Fruit fly (Drosophila melanogaster) whole organism, embryonic: Measurements from ENCODE around the gene CG13917.
A peak's percentile ranks its signal among the peaks of the same experiment; 100 is the strongest.

Source experiments
- Ada2b ChIP-seq: fragments of 200-800 bp; sonication (Bioruptor generic); IDR thresholded peaks from 2 replicates; pipeline ENCODE4 v1.3.6; 2022; ENCODE audit warnings: missing biosample characterization, missing genetic modification characterization
- Awh ChIP-seq: fragments of 200-800 bp; sonication (Bioruptor generic); IDR thresholded peaks from 2 replicates; pipeline ENCODE4, ENCODE4 v1.3.6; 2022; ENCODE audit warnings: missing biosample characterization, missing genetic modification characterization
- Blimp-1 ChIP-seq: fragments of 200-800 bp; sonication (Bioruptor generic); optimal IDR thresholded peaks from 3 replicates; lab custom pipeline; 2018; ENCODE audit warnings: missing biosample characterization, missing genetic modification characterization, mild to moderate bottlenecking, moderate library complexity, missing genetic modification reagents
- CG10147 ChIP-seq: fragments of 200-800 bp; sonication (Bioruptor generic); optimal IDR thresholded peaks from 2 replicates; lab custom pipeline; 2019; ENCODE audit warnings: missing biosample characterization, mild to moderate bottlenecking, missing genetic modification characterization, moderate library complexity
- CG10209 ChIP-seq: fragments of 200-800 bp; sonication (Bioruptor generic); optimal IDR thresholded peaks from 3 replicates; lab custom pipeline; 2017; ENCODE audit warnings: missing biosample characterization, mild to moderate bottlenecking, missing genetic modification characterization, missing genetic modification reagents
- CG10366 ChIP-seq: fragments of 200-800 bp; sonication (Bioruptor generic); IDR thresholded peaks from 2 replicates; pipeline ENCODE4 v1.3.6; 2022; ENCODE audit warnings: missing biosample characterization, missing genetic modification characterization
- CG10979 ChIP-seq: fragments of 200-800 bp; sonication (Bioruptor generic); optimal IDR thresholded peaks from 2 replicates; lab custom pipeline; 2018; ENCODE audit warnings: missing biosample characterization, mild to moderate bottlenecking, missing genetic modification characterization, moderate library complexity
- CG11247 ChIP-seq: fragments of 200-800 bp; sonication (Bioruptor generic); IDR thresholded peaks from 2 replicates; pipeline ENCODE4 v1.3.6; 2022; ENCODE audit warnings: missing biosample characterization, missing genetic modification characterization
- CG12071 ChIP-seq: fragments of 200-800 bp; sonication (Bioruptor generic); optimal IDR thresholded peaks from 3 replicates; lab custom pipeline; 2018; ENCODE audit warnings: missing biosample characterization, mild to moderate bottlenecking, missing genetic modification characterization
- CG12236 ChIP-seq: fragments of 200-800 bp; sonication (Bioruptor generic); optimal IDR thresholded peaks from 2 replicates; lab custom pipeline; 2016; ENCODE audit warnings: missing biosample characterization, missing genetic modification characterization
- CG1647 ChIP-seq: fragments of 200-800 bp; sonication (Bioruptor generic); optimal IDR thresholded peaks from 3 replicates; lab custom pipeline; 2016; ENCODE audit warnings: missing biosample characterization, missing genetic modification characterization
- CG16779 ChIP-seq: fragments of 200-800 bp; sonication (Bioruptor generic); IDR thresholded peaks from 2 replicates; pipeline ENCODE4 v1.3.6; 2022; ENCODE audit warnings: missing biosample characterization, missing genetic modification characterization
- CG18262 ChIP-seq: fragments of 200-800 bp; optimal IDR thresholded peaks from 3 replicates; lab custom pipeline; 2019; ENCODE audit warnings: missing biosample characterization, mild to moderate bottlenecking, missing genetic modification characterization, moderate library complexity
- CG2199 ChIP-seq: fragments of 200-800 bp; sonication (Bioruptor generic); IDR thresholded peaks from 3 replicates; pipeline ENCODE4 v1.3.6; 2022; ENCODE audit warnings: missing biosample characterization, missing genetic modification characterization
- CG30020 ChIP-seq: fragments of 200-800 bp; optimal IDR thresholded peaks from 2 replicates; lab custom pipeline; 2019; ENCODE audit warnings: missing biosample characterization, mild to moderate bottlenecking, missing genetic modification characterization, moderate library complexity
- CG33557 ChIP-seq: fragments of 200-800 bp; sonication (Bioruptor generic); optimal IDR thresholded peaks from 2 replicates; lab custom pipeline; 2019; ENCODE audit warnings: missing biosample characterization, mild to moderate bottlenecking, missing genetic modification characterization, moderate library complexity
- CG34224 ChIP-seq: fragments of 200-800 bp; sonication (Bioruptor generic); IDR thresholded peaks from 3 replicates; pipeline ENCODE4 v1.3.6; 2022; ENCODE audit warnings: missing biosample characterization, missing genetic modification characterization; ENCODE audit not compliant: partially characterized antibody
- CG5180 ChIP-seq: fragments of 200-800 bp; sonication (Bioruptor generic); optimal IDR thresholded peaks from 3 replicates; lab custom pipeline; 2017; ENCODE audit warnings: missing biosample characterization, missing genetic modification characterization, mild to moderate bottlenecking, moderate library complexity, missing genetic modification reagents
- CG5953 ChIP-seq: fragments of 200-800 bp; sonication (Bioruptor generic); IDR thresholded peaks from 2 replicates; pipeline ENCODE4 v1.3.6; 2022; ENCODE audit warnings: missing biosample characterization, missing genetic modification characterization
- CG8359 ChIP-seq: fragments of 200-800 bp; sonication (Bioruptor generic); optimal IDR thresholded peaks from 2 replicates; lab custom pipeline; 2017; ENCODE audit warnings: missing biosample characterization, mild to moderate bottlenecking, missing genetic modification characterization, borderline replicate concordance
- CG8388 ChIP-seq: fragments of 200-800 bp; sonication (Bioruptor generic); optimal IDR thresholded peaks from 2 replicates; lab custom pipeline; 2019; ENCODE audit warnings: missing biosample characterization, mild to moderate bottlenecking, missing genetic modification characterization, moderate library complexity
- CG8944 ChIP-seq: fragments of 200-800 bp; sonication (Bioruptor generic); optimal IDR thresholded peaks from 3 replicates; lab custom pipeline; 2016; ENCODE audit warnings: missing biosample characterization, missing genetic modification characterization
- CG9727 ChIP-seq: fragments of 200-800 bp; sonication (Bioruptor generic); optimal IDR thresholded peaks from 3 replicates; lab custom pipeline; 2017; ENCODE audit warnings: missing biosample characterization, mild to moderate bottlenecking, missing genetic modification characterization
- CrebB ChIP-seq: fragments of 200-800 bp; sonication (Bioruptor generic); optimal IDR thresholded peaks from 3 replicates; lab custom pipeline; 2018; ENCODE audit warnings: missing biosample characterization, mild to moderate bottlenecking, missing genetic modification characterization
- Dek ChIP-seq: fragments of 200-800 bp; sonication (Bioruptor generic); optimal IDR thresholded peaks from 3 replicates; lab custom pipeline; 2019; ENCODE audit warnings: missing biosample characterization, mild to moderate bottlenecking, missing genetic modification characterization, moderate library complexity
- Eip74EF ChIP-seq, 2 experiments: fragments of 200-800 bp in 1 of 2; fragments of >200 bp in 1 of 2; sonication (Bioruptor generic) in 1 of 2; optimal IDR thresholded peaks; 2 replicates each; lab custom pipeline; 2017 to 2019; ENCODE audit warnings: missing biosample characterization in 2 of 2, missing genetic modification characterization in 2 of 2, mild to moderate bottlenecking in 1 of 2, moderate library complexity in 1 of 2
- GATAe ChIP-seq: fragments of 200-800 bp; sonication (Bioruptor generic); conservative IDR thresholded peaks from 2 replicates; pipeline ENCODE4 v1.3.6; 2022; ENCODE audit warnings: missing biosample characterization, missing genetic modification characterization
- H15 ChIP-seq: fragments of 200-800 bp; sonication (Bioruptor generic); IDR thresholded peaks from 3 replicates; pipeline ENCODE4 v1.3.6; 2022; ENCODE audit warnings: missing biosample characterization, missing genetic modification characterization
- Hand ChIP-seq: fragments of 200-800 bp; sonication (Bioruptor generic); optimal IDR thresholded peaks from 2 replicates; lab custom pipeline; 2017; ENCODE audit warnings: mild to moderate bottlenecking, missing biosample characterization, missing genetic modification reagents, missing genetic modification characterization
- Jarid2 ChIP-seq: fragments of 200-800 bp; sonication (Bioruptor generic); optimal IDR thresholded peaks from 3 replicates; lab custom pipeline; 2017; ENCODE audit warnings: mild to moderate bottlenecking, missing biosample characterization, missing genetic modification reagents, missing genetic modification characterization
- Mad ChIP-seq: fragments of 200-800 bp; sonication (Bioruptor generic); optimal IDR thresholded peaks from 2 replicates; lab custom pipeline; 2016; ENCODE audit warnings: missing biosample characterization, missing genetic modification characterization
- NK7.1 ChIP-seq: fragments of 200-800 bp; sonication (Bioruptor generic); optimal IDR thresholded peaks from 3 replicates; lab custom pipeline; 2016; ENCODE audit warnings: missing biosample characterization, missing genetic modification characterization
- Nf-YB ChIP-seq: fragments of 200-800 bp; sonication (Bioruptor generic); optimal IDR thresholded peaks from 3 replicates; lab custom pipeline; 2019; ENCODE audit warnings: missing biosample characterization, mild to moderate bottlenecking, missing genetic modification characterization, moderate library complexity
- Sin3A ChIP-seq: fragments of >200 bp; optimal IDR thresholded peaks from 2 replicates; lab custom pipeline; 2018
- az2 ChIP-seq: fragments of 200-800 bp; sonication (Bioruptor generic); optimal IDR thresholded peaks from 3 replicates; lab custom pipeline; 2016; ENCODE audit warnings: missing biosample characterization, missing genetic modification characterization
- bbx ChIP-seq: fragments of 200-800 bp; sonication (Bioruptor generic); IDR thresholded peaks from 2 replicates; pipeline ENCODE4 v1.3.6; 2022; ENCODE audit warnings: missing biosample characterization, missing genetic modification characterization; ENCODE audit not compliant: partially characterized antibody
- ci ChIP-seq: fragments of 200-800 bp; sonication (Bioruptor generic); IDR thresholded peaks from 3 replicates; pipeline ENCODE4 v1.3.6; 2022; ENCODE audit warnings: missing biosample characterization, missing genetic modification characterization
- crc ChIP-seq: fragments of 200-800 bp; sonication (Bioruptor generic); optimal IDR thresholded peaks from 2 replicates; lab custom pipeline; 2016; ENCODE audit warnings: missing biosample characterization, missing genetic modification characterization
- fd64A ChIP-seq: fragments of 200-800 bp; sonication (Bioruptor generic); optimal IDR thresholded peaks from 3 replicates; lab custom pipeline; 2018; ENCODE audit warnings: missing biosample characterization, mild to moderate bottlenecking, missing genetic modification characterization
- gfzf ChIP-seq: fragments of 200-800 bp; sonication (Bioruptor generic); optimal IDR thresholded peaks from 2 replicates; lab custom pipeline; 2016; ENCODE audit warnings: missing biosample characterization, mild to moderate bottlenecking, missing genetic modification characterization, moderate library complexity
- grau ChIP-seq: fragments of 200-800 bp; optimal IDR thresholded peaks from 3 replicates; lab custom pipeline; 2019; ENCODE audit warnings: missing biosample characterization, mild to moderate bottlenecking, missing genetic modification characterization, moderate library complexity
- ham ChIP-seq: fragments of 200-800 bp; sonication (Bioruptor generic); IDR thresholded peaks from 2 replicates; pipeline ENCODE4 v1.3.6; 2022; ENCODE audit warnings: missing biosample characterization, missing genetic modification characterization
- ind ChIP-seq: fragments of 200-800 bp; sonication (Bioruptor generic); optimal IDR thresholded peaks from 3 replicates; lab custom pipeline; 2016; ENCODE audit warnings: missing biosample characterization, missing genetic modification characterization
- jigr1 ChIP-seq: fragments of 200-800 bp; sonication (Bioruptor generic); IDR thresholded peaks from 3 replicates; pipeline ENCODE4 v1.3.6; 2022; ENCODE audit warnings: missing biosample characterization, missing genetic modification characterization
- mld ChIP-seq: fragments of 200-800 bp; sonication (Bioruptor generic); IDR thresholded peaks from 3 replicates; pipeline ENCODE4 v1.3.6; 2022; ENCODE audit warnings: missing biosample characterization, missing genetic modification characterization; ENCODE audit not compliant: partially characterized antibody
- nerfin-2 ChIP-seq: fragments of 200-800 bp; sonication (Bioruptor generic); IDR thresholded peaks from 2 replicates; pipeline ENCODE4 v1.3.6; 2022; ENCODE audit warnings: missing biosample characterization, missing genetic modification characterization; ENCODE audit not compliant: partially characterized antibody
- so ChIP-seq: fragments of 200-800 bp; sonication (Bioruptor generic); IDR thresholded peaks from 3 replicates; pipeline ENCODE4 v1.3.6; 2022; ENCODE audit warnings: missing biosample characterization, missing genetic modification characterization
- trh ChIP-seq: fragments of 200-800 bp; sonication (Bioruptor generic); optimal IDR thresholded peaks from 2 replicates; lab custom pipeline; 2016; ENCODE audit warnings: missing biosample characterization, missing genetic modification characterization
- vvl ChIP-seq: fragments of 200-800 bp; sonication (Bioruptor generic); IDR thresholded peaks from 2 replicates; pipeline ENCODE4 v1.3.6; 2022; ENCODE audit warnings: missing biosample characterization, missing genetic modification characterization
- zfh2 ChIP-seq: fragments of 200-800 bp; sonication (Bioruptor generic); optimal IDR thresholded peaks from 2 replicates; lab custom pipeline; 2016; ENCODE audit warnings: missing biosample characterization, missing genetic modification characterization

Gene CG13917

DNA sequence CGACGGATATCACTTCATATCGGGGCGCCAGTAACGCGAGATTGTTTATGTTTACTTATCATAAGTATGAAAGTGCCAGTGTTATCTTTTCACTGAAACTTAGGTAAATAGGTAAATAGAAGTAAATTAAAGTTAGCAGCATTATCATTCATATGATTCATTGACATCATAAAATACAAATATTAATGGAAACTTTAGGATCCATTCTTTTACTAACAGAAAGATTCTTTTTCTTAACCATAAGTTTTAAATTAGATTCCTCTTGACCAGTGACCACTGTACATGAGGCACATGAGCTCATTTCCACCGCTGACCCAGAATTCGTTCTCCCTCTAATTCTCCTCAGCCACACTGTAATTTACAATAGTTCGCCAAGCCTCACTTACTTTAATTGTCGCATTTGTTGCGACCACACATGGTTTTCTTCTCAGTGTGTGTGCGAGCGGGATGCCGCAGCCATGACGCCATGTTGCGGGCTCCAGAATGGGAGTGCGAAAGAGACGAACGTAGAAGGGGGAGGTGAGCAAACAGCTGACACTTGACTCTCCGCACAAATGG, 2.0 kb downstream of the CG13917 start (continued):
- TF ChIP-seq fd64A (GFP tag; lab: Kevin White, UChicago) (no peak), crc (GFP tag; lab: Kevin White, UChicago) (no peak), CG16779 (GFP tag; lab: Robert Waterston, UW) (no peak), so (GFP tag; lab: Robert Waterston, UW) (0 out of 3 replicates have a peak, but pooled peaks have one; percentile 6), mld (no peak), CG10147 (GFP tag; lab: Kevin White, UChicago) (peak; percentile 1), Nf-YB (GFP tag; lab: Kevin White, UChicago) (peak; percentile 2), CG1647 (GFP tag; lab: Kevin White, UChicago) (no peak), CG8944 (GFP tag; lab: Kevin White, UChicago) (peak; percentile 5), CG12236 (GFP tag; lab: Kevin White, UChicago) (no peak), CG8359 (GFP tag; lab: Kevin White, UChicago) (no peak), CG12071 (peak; percentile 14), ci (GFP tag; lab: Robert Waterston, UW) (peak; percentile 43; the same call in 1 of the 3 replicates), nerfin-2 (GFP tag; lab: Robert Waterston, UW) (no peak), Blimp-1 (GFP tag; lab: Kevin White, UChicago) (peak; percentile 44), CG11247 (GFP tag; lab: Robert Waterston, UW) (no peak), CG10209 (GFP tag; lab: Kevin White, UChicago) (peak; percentile 15), ind (GFP tag; lab: Kevin White, UChicago) (peak; percentile 44), vvl (peak; percentile 40; the same call in 1 of the 2 replicates), Sin3A (no peak), H15 (GFP tag; lab: Robert Waterston, UW) (peak; percentile 48; the same call in 2 of the 3 replicates), NK7.1 (GFP tag; lab: Kevin White, UChicago) (no peak), CrebB (tag; lab: Kevin White, UChicago) (no peak), Jarid2 (peak; percentile 57), CG33557 (GFP tag; lab: Kevin White, UChicago) (peak; percentile 30), Awh (peak; percentile 59), az2 (GFP tag; lab: Kevin White, UChicago) (peak; percentile 22), CG34224 (no peak), gfzf (GFP tag; lab: Kevin White, UChicago) (no peak), Ada2b (GFP tag; lab: Robert Waterston, UW) (peak; percentile 33; the same call in 1 of the 2 replicates), CG2199 (GFP tag; lab: Robert Waterston, UW) (no peak), Hand (GFP tag; lab: Kevin White, UChicago) (no peak), grau (tag; lab: Kevin White, UChicago) (peak; percentile 80), trh (GFP tag; lab: Kevin White, UChicago) (no peak), CG8388 (GFP tag; lab: Kevin White, UChicago) (no peak), CG9727 (GFP tag; lab: Kevin White, UChicago) (peak; percentile 45), Mad (GFP tag; lab: Kevin White, UChicago) (no peak), ham (GFP tag; lab: Robert Waterston, UW) (no peak), CG5953 (no peak), zfh2 (GFP tag; lab: Kevin White, UChicago) (no peak), CG10979 (tag; lab: Kevin White, UChicago) (peak; percentile 25), GATAe (GFP tag; lab: Robert Waterston, UW) (no peak), Dek (tag; lab: Kevin White, UChicago) (no peak), CG5180 (peak; percentile 54), Eip74EF (GFP tag; optimal IDR thresholded peaks at IDR 0.05; lab: Kevin White, UChicago) (no peak), jigr1 (GFP tag; lab: Robert Waterston, UW) (no peak), CG30020 (tag; lab: Kevin White, UChicago) (no peak), bbx (GFP tag; lab: Robert Waterston, UW) (no peak), CG18262 (tag; lab: Kevin White, UChicago) (peak; percentile 47), CG10366 (GFP tag; lab: Robert Waterston, UW) (no peak)
